Worm (Caenorhabditis elegans): ENCODE data around the gene gpx-3.

DNA sequence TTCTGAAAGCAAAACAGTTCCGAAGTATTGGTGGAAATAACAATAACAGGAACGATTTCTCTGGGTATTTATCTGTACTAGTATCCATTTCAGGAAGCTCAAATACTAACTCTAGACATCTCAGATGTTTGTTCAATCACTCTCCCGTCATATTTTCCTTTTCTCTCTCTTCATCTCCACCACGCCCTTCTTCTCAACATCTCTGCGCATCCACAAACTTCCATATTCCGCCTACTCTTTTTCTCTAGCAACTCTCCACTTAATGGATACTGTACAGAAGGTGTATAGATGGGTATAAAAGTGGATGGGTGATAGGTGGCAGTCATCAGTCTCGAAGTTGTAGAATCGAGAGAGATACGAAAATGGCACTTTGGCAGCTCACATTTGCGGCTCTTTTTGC, 3.4 kb upstream of the gpx-3 start, which contains the start of gene gpx-5:
- TF ChIP-seq C16A3.4 (tag; optimal IDR thresholded peaks at IDR 0.05) = no peak
- TF ChIP-seq nhr-77 (tag; optimal IDR thresholded peaks at IDR 0.05) = no peak
- no peak for TF ChIP-seq unc-62 (GFP tag; optimal IDR thresholded peaks at IDR 0.05)
- TF ChIP-seq nhr-90 (tag; optimal IDR thresholded peaks at IDR 0.05; ENCODE audit: poor library complexity) = no peak
- peak; percentile 37 for TF ChIP-seq mep-1 (tag; optimal IDR thresholded peaks at IDR 0.05)
- no peak for TF ChIP-seq lin-39 (tag; optimal IDR thresholded peaks at IDR 0.05)
- TF ChIP-seq nhr-11 (tag; optimal IDR thresholded peaks at IDR 0.05) = no peak
